Fruit fly (Drosophila melanogaster) whole organism, embryonic: Measurements from ENCODE around the gene CG7607.

ENCODE experiments used
- Abd-B ChIP-seq: fragments of 200-800 bp; sonication (Bioruptor generic); optimal IDR thresholded peaks from 2 replicates; lab custom pipeline; 2018; ENCODE audit warnings: missing biosample characterization, mild to moderate bottlenecking, missing genetic modification characterization, moderate library complexity
- Atf6 ChIP-seq: fragments of 200-800 bp; sonication (Bioruptor generic); IDR thresholded peaks from 2 replicates; pipeline ENCODE4 v1.3.6; 2022; ENCODE audit warnings: missing biosample characterization, missing genetic modification characterization
- BEAF-32 ChIP-seq: fragments of 200-800 bp; sonication (Bioruptor generic); optimal IDR thresholded peaks from 3 replicates; lab custom pipeline; 2017; ENCODE audit warnings: missing biosample characterization, missing genetic modification characterization, mild to moderate bottlenecking, moderate library complexity, missing genetic modification reagents
- Bdp1 ChIP-seq: fragments of 200-800 bp; sonication (Bioruptor generic); optimal IDR thresholded peaks from 3 replicates; lab custom pipeline; 2016; ENCODE audit warnings: missing biosample characterization, missing genetic modification characterization
- CG10209 ChIP-seq: fragments of 200-800 bp; sonication (Bioruptor generic); optimal IDR thresholded peaks from 3 replicates; lab custom pipeline; 2017; ENCODE audit warnings: missing biosample characterization, mild to moderate bottlenecking, missing genetic modification characterization, missing genetic modification reagents
- CG11695 ChIP-seq: fragments of 200-800 bp; sonication (Bioruptor generic); IDR thresholded peaks from 3 replicates; pipeline ENCODE4 v1.3.6; 2022; ENCODE audit warnings: missing biosample characterization, missing genetic modification characterization
- CG12219 ChIP-seq: fragments of 200-800 bp; sonication (Bioruptor generic); optimal IDR thresholded peaks from 3 replicates; lab custom pipeline; 2018; ENCODE audit warnings: missing biosample characterization, mild to moderate bottlenecking, missing genetic modification characterization
- CG14710 ChIP-seq: fragments of 200-800 bp; sonication (Bioruptor generic); optimal IDR thresholded peaks from 3 replicates; lab custom pipeline; 2019; ENCODE audit warnings: missing biosample characterization, mild to moderate bottlenecking, missing genetic modification characterization, moderate library complexity
- CG14860 ChIP-seq: fragments of 200-800 bp; sonication (Bioruptor generic); IDR thresholded peaks from 3 replicates; pipeline ENCODE4 v1.3.6; 2022; ENCODE audit warnings: missing biosample characterization, missing genetic modification characterization; ENCODE audit not compliant: partially characterized antibody
- CG15011 ChIP-seq: fragments of 200-800 bp; sonication (Bioruptor generic); optimal IDR thresholded peaks from 3 replicates; lab custom pipeline; 2018; ENCODE audit warnings: missing biosample characterization, mild to moderate bottlenecking, missing genetic modification characterization
- CG17802 ChIP-seq: fragments of 200-800 bp; sonication (Bioruptor generic); optimal IDR thresholded peaks from 2 replicates; lab custom pipeline; 2018; ENCODE audit warnings: missing biosample characterization, mild to moderate bottlenecking, missing genetic modification characterization, moderate library complexity
- CG17912 ChIP-seq: fragments of 200-800 bp; sonication (Bioruptor generic); optimal IDR thresholded peaks from 2 replicates; lab custom pipeline; 2018; ENCODE audit warnings: missing biosample characterization, mild to moderate bottlenecking, missing genetic modification characterization
- CG4328 ChIP-seq: fragments of 200-800 bp; sonication (Bioruptor generic); optimal IDR thresholded peaks from 3 replicates; lab custom pipeline; 2017; ENCODE audit warnings: missing biosample characterization, missing genetic modification reagents, missing genetic modification characterization
- CG4707 ChIP-seq: fragments of 200-800 bp; sonication (Bioruptor generic); optimal IDR thresholded peaks from 2 replicates; lab custom pipeline; 2018; ENCODE audit warnings: missing biosample characterization, mild to moderate bottlenecking, missing genetic modification characterization, moderate library complexity
- CG8765 ChIP-seq: fragments of 200-800 bp; sonication (Bioruptor generic); IDR thresholded peaks from 2 replicates; pipeline ENCODE4 v1.3.6; 2022; ENCODE audit warnings: missing biosample characterization, missing genetic modification characterization
- CG9797 ChIP-seq: fragments of 200-800 bp; sonication (Bioruptor generic); optimal IDR thresholded peaks from 3 replicates; lab custom pipeline; 2018; ENCODE audit warnings: missing biosample characterization, mild to moderate bottlenecking, missing genetic modification characterization
- Dip2 ChIP-seq: fragments of 200-800 bp; sonication (Bioruptor generic); IDR thresholded peaks from 2 replicates; pipeline ENCODE4 v1.3.6; 2022; ENCODE audit warnings: missing biosample characterization, missing genetic modification characterization
- MTF-1 ChIP-seq: fragments of 200-800 bp; sonication (Bioruptor generic); optimal IDR thresholded peaks from 2 replicates; lab custom pipeline; 2018; ENCODE audit warnings: missing biosample characterization, mild to moderate bottlenecking, missing genetic modification characterization, borderline replicate concordance
- Myb ChIP-seq: fragments of 200-800 bp; sonication (Bioruptor generic); optimal IDR thresholded peaks from 2 replicates; lab custom pipeline; 2016; ENCODE audit warnings: missing biosample characterization, missing genetic modification characterization
- Oaz ChIP-seq: fragments of 200-800 bp; sonication (Bioruptor generic); IDR thresholded peaks from 2 replicates; pipeline ENCODE4 v1.3.6; 2022; ENCODE audit warnings: missing biosample characterization, missing genetic modification characterization
- Poxn ChIP-seq: fragments of 200-800 bp; sonication (Bioruptor generic); IDR thresholded peaks from 2 replicates; pipeline ENCODE4 v1.3.6; 2022; ENCODE audit warnings: missing biosample characterization, missing genetic modification characterization
- Side ChIP-seq: fragments of 200-800 bp; sonication (Bioruptor generic); optimal IDR thresholded peaks from 2 replicates; lab custom pipeline; 2016; ENCODE audit warnings: missing biosample characterization, missing genetic modification characterization
- Sox102F ChIP-seq: fragments of 200-800 bp; sonication (Bioruptor generic); optimal IDR thresholded peaks from 2 replicates; lab custom pipeline; 2018; ENCODE audit warnings: missing biosample characterization, mild to moderate bottlenecking, missing genetic modification characterization, moderate library complexity
- Spps ChIP-seq: fragments of 200-800 bp; sonication (Bioruptor generic); optimal IDR thresholded peaks from 2 replicates; lab custom pipeline; 2018; ENCODE audit warnings: missing biosample characterization, mild to moderate bottlenecking, missing genetic modification characterization
- Sry-δ ChIP-seq: fragments of 200-800 bp; sonication (Bioruptor generic); optimal IDR thresholded peaks from 2 replicates; lab custom pipeline; 2016; ENCODE audit warnings: missing biosample characterization, missing genetic modification characterization
- Xrp1 ChIP-seq: fragments of 200-800 bp; sonication (Bioruptor generic); IDR thresholded peaks from 2 replicates; pipeline ENCODE4 v1.3.6; 2022; ENCODE audit warnings: missing biosample characterization, missing genetic modification characterization
- al ChIP-seq: fragments of 200-800 bp; sonication (Bioruptor generic); IDR thresholded peaks from 2 replicates; pipeline ENCODE4 v1.3.6; 2022; ENCODE audit warnings: missing biosample characterization, missing genetic modification characterization
- ash1 ChIP-seq: fragments of 200-800 bp; sonication (Bioruptor generic); optimal IDR thresholded peaks from 2 replicates; lab custom pipeline; 2018; ENCODE audit warnings: missing biosample characterization, mild to moderate bottlenecking, missing genetic modification characterization
- az2 ChIP-seq: fragments of 200-800 bp; sonication (Bioruptor generic); optimal IDR thresholded peaks from 3 replicates; lab custom pipeline; 2016; ENCODE audit warnings: missing biosample characterization, missing genetic modification characterization
- br ChIP-seq: fragments of >200 bp; optimal IDR thresholded peaks from 2 replicates; lab custom pipeline; 2017
- btn ChIP-seq: fragments of 200-800 bp; sonication (Bioruptor generic); optimal IDR thresholded peaks from 2 replicates; lab custom pipeline; 2016; ENCODE audit warnings: missing biosample characterization, missing genetic modification characterization
- dmrt99B ChIP-seq: fragments of 200-800 bp; sonication (Bioruptor generic); optimal IDR thresholded peaks from 2 replicates; lab custom pipeline; 2018; ENCODE audit warnings: missing biosample characterization, mild to moderate bottlenecking, missing genetic modification characterization, moderate library complexity
- eve ChIP-seq, 2 experiments: fragments of >200 bp; optimal IDR thresholded peaks; 2 replicates each; lab custom pipeline; 2017; ENCODE audit warnings: missing biosample characterization in 2 of 2, missing genetic modification characterization in 2 of 2
- exex ChIP-seq: fragments of 200-800 bp; sonication (Bioruptor generic); optimal IDR thresholded peaks from 4 replicates; lab custom pipeline; 2018; ENCODE audit warnings: missing biosample characterization, mild to moderate bottlenecking, missing genetic modification characterization, moderate library complexity
- ind ChIP-seq: fragments of 200-800 bp; sonication (Bioruptor generic); optimal IDR thresholded peaks from 3 replicates; lab custom pipeline; 2016; ENCODE audit warnings: missing biosample characterization, missing genetic modification characterization
- kah ChIP-seq: fragments of 200-800 bp; sonication (Bioruptor generic); optimal IDR thresholded peaks from 2 replicates; lab custom pipeline; 2018; ENCODE audit warnings: missing biosample characterization, mild to moderate bottlenecking, missing genetic modification characterization
- mam ChIP-seq: fragments of 200-800 bp; sonication (Bioruptor generic); optimal IDR thresholded peaks from 3 replicates; lab custom pipeline; 2016; ENCODE audit warnings: missing biosample characterization, missing genetic modification characterization
- pfk ChIP-seq: fragments of 200-800 bp; sonication (Bioruptor generic); optimal IDR thresholded peaks from 2 replicates; lab custom pipeline; 2018; ENCODE audit warnings: missing biosample characterization, mild to moderate bottlenecking, missing genetic modification characterization, moderate library complexity
- pum ChIP-seq: fragments of 200-800 bp; sonication (Bioruptor generic); optimal IDR thresholded peaks from 2 replicates; lab custom pipeline; 2016; ENCODE audit warnings: missing biosample characterization, missing genetic modification characterization
- schlank ChIP-seq: fragments of 200-800 bp; sonication (Bioruptor generic); optimal IDR thresholded peaks from 2 replicates; lab custom pipeline; 2018; ENCODE audit warnings: missing biosample characterization, mild to moderate bottlenecking, missing genetic modification characterization
- shn ChIP-seq: fragments of 200-800 bp; sonication (Bioruptor generic); optimal IDR thresholded peaks from 3 replicates; lab custom pipeline; 2016; ENCODE audit warnings: missing biosample characterization, missing genetic modification characterization
- sqz ChIP-seq: fragments of 200-800 bp; sonication (Bioruptor generic); optimal IDR thresholded peaks from 3 replicates; lab custom pipeline; 2018; ENCODE audit warnings: missing biosample characterization, mild to moderate bottlenecking, missing genetic modification characterization
- tio ChIP-seq: fragments of 200-800 bp; sonication (Bioruptor generic); optimal IDR thresholded peaks from 2 replicates; lab custom pipeline; 2017; ENCODE audit warnings: missing biosample characterization, missing genetic modification characterization, inconsistent platforms
- ttk ChIP-seq: fragments of 200-800 bp; sonication (Bioruptor generic); IDR thresholded peaks from 2 replicates; pipeline ENCODE4 v2.1.2; 2022; ENCODE audit warnings: missing biosample characterization, missing genetic modification characterization
- unc-4 ChIP-seq: fragments of 200-800 bp; sonication (Bioruptor generic); IDR thresholded peaks from 2 replicates; pipeline ENCODE4 v1.3.6; 2022; ENCODE audit warnings: missing biosample characterization, missing genetic modification characterization; ENCODE audit not compliant: partially characterized antibody
- vnd ChIP-seq: fragments of 200-800 bp; sonication (Bioruptor generic); IDR thresholded peaks from 3 replicates; pipeline ENCODE4 v1.3.6; 2022; ENCODE audit warnings: missing biosample characterization, missing genetic modification characterization; ENCODE audit not compliant: partially characterized antibody
- wek ChIP-seq: fragments of 200-800 bp; sonication (Bioruptor generic); optimal IDR thresholded peaks from 3 replicates; lab custom pipeline; 2018; ENCODE audit warnings: missing biosample characterization, mild to moderate bottlenecking, missing genetic modification characterization, moderate library complexity
- zf30C ChIP-seq: fragments of 200-800 bp; sonication (Bioruptor generic); optimal IDR thresholded peaks from 3 replicates; lab custom pipeline; 2018; ENCODE audit warnings: missing biosample characterization, mild to moderate bottlenecking, missing genetic modification characterization

CG7607 gene

dm6 chr3L:11215244-11216121 is 16.1 kb downstream of the CG7607 start (continued):
- peak; percentile 51 for TF ChIP-seq Spps (tag; lab: Kevin White, UChicago)
- peak; percentile 86 for TF ChIP-seq schlank (tag; lab: Kevin White, UChicago)
- no peak for TF ChIP-seq CG14860
- peak; percentile 97 for TF ChIP-seq CG11695
- TF ChIP-seq Poxn (GFP tag; lab: Robert Waterston, UW): peak; percentile 86
- peak; percentile 84 for TF ChIP-seq CG12219
- TF ChIP-seq kah (GFP tag; lab: Kevin White, UChicago): no peak
- no peak for TF ChIP-seq tio
- TF ChIP-seq Atf6 (GFP tag; lab: Robert Waterston, UW): peak; percentile 93
- TF ChIP-seq Sry-δ (GFP tag; lab: Kevin White, UChicago): peak; percentile 42
- no peak for TF ChIP-seq br (lab: Kevin White, UChicago)
- TF ChIP-seq exex: peak; percentile 59
- peak; percentile 92 for TF ChIP-seq ttk (GFP tag; lab: Robert Waterston, UW)
- peak; percentile 85 for TF ChIP-seq btn (GFP tag; lab: Kevin White, UChicago)
- peak; percentile 1 for TF ChIP-seq sqz (GFP tag; lab: Kevin White, UChicago)
- no peak for TF ChIP-seq CG17912 (GFP tag; lab: Kevin White, UChicago)
- TF ChIP-seq eve (GFP tag; optimal IDR thresholded peaks at IDR 0.05; lab: Kevin White, UChicago): no peak
- peak; percentile 90 for TF ChIP-seq ind (GFP tag; lab: Kevin White, UChicago)
- TF ChIP-seq vnd (GFP tag; lab: Robert Waterston, UW): no peak
- peak; percentile 81 for TF ChIP-seq CG8765 (GFP tag; lab: Robert Waterston, UW)
- peak; percentile 71 for TF ChIP-seq CG4707
- peak; percentile 93 for TF ChIP-seq Xrp1 (GFP tag; lab: Robert Waterston, UW)
- TF ChIP-seq MTF-1: peak; percentile 80
- TF ChIP-seq ash1: peak; percentile 75
- TF ChIP-seq Sox102F (GFP tag; lab: Kevin White, UChicago): peak; percentile 88
- no peak for TF ChIP-seq zf30C (GFP tag; lab: Kevin White, UChicago)
- peak; percentile 85 for TF ChIP-seq pum (GFP tag; lab: Kevin White, UChicago)
- TF ChIP-seq pfk (GFP tag; lab: Kevin White, UChicago): peak; percentile 20
- TF ChIP-seq shn (GFP tag; lab: Kevin White, UChicago): peak; percentile 79
- peak; percentile 88 for TF ChIP-seq az2 (GFP tag; lab: Kevin White, UChicago)
- peak; percentile 57 for TF ChIP-seq CG17802 (tag; lab: Kevin White, UChicago)
- TF ChIP-seq Abd-B: peak; percentile 64
- TF ChIP-seq wek (GFP tag; lab: Kevin White, UChicago): peak; percentile 63
- TF ChIP-seq CG14710 (tag; lab: Kevin White, UChicago): peak; percentile 70
- no peak for TF ChIP-seq unc-4 (GFP tag; lab: Robert Waterston, UW)
- peak; percentile 70 for TF ChIP-seq Myb (GFP tag; lab: Kevin White, UChicago)
- TF ChIP-seq BEAF-32 (GFP tag; lab: Kevin White, UChicago): no peak
- peak; percentile 78 for TF ChIP-seq Oaz (GFP tag; lab: Robert Waterston, UW)
- peak; percentile 87 for TF ChIP-seq dmrt99B (tag; lab: Kevin White, UChicago)
- TF ChIP-seq Dip2: peak; percentile 18; the same call in 1 of the 2 replicates
- peak; percentile 87 for TF ChIP-seq mam (GFP tag; lab: Kevin White, UChicago)
- peak; percentile 91 for TF ChIP-seq al (GFP tag; lab: Robert Waterston, UW)
- TF ChIP-seq CG4328 (GFP tag; lab: Kevin White, UChicago): peak; percentile 42
- TF ChIP-seq Bdp1 (GFP tag; lab: Kevin White, UChicago): peak; percentile 69
- TF ChIP-seq CG15011 (GFP tag; lab: Kevin White, UChicago): peak; percentile 78
- TF ChIP-seq CG9797 (GFP tag; lab: Kevin White, UChicago): peak; percentile 18
- peak; percentile 89 for TF ChIP-seq CG10209 (GFP tag; lab: Kevin White, UChicago)
- peak; percentile 85 for TF ChIP-seq Side (GFP tag; lab: Kevin White, UChicago)
